Worm (Caenorhabditis elegans) whole organism, young adult: Measurements from ENCODE around the gene ZC190.10.

Experiments used
- B0336.3 ChIP-seq: fragments of 200-800 bp; sonication (Bioruptor generic); IDR thresholded peaks from 2 replicates; pipeline ENCODE4 v1.3.6; 2022; ENCODE audit warnings: missing genetic modification characterization, missing compliant biosample characterization
- Y67H2A.10 ChIP-seq: fragments of 200-800 bp; sonication (Bioruptor generic); conservative IDR thresholded peaks from 2 replicates; pipeline ENCODE4 v1.3.6; 2022; ENCODE audit warnings: missing genetic modification reagents, missing genetic modification characterization, missing compliant biosample characterization
- aptf-2 ChIP-seq: fragments of 200-800 bp; sonication (Bioruptor generic); conservative IDR thresholded peaks from 2 replicates; pipeline ENCODE4 v1.3.6; 2022; ENCODE audit warnings: missing genetic modification reagents, missing genetic modification characterization, missing compliant biosample characterization
- ceh-91 ChIP-seq: fragments of 200-800 bp; sonication (Bioruptor generic); IDR thresholded peaks from 2 replicates; pipeline ENCODE4 v1.3.6; 2022; ENCODE audit warnings: missing genetic modification reagents, missing genetic modification characterization, missing compliant biosample characterization
- efl-1 ChIP-seq: fragments of 150-350 bp; optimal IDR thresholded peaks from 2 replicates; lab custom pipeline; 2014; ENCODE audit warnings: missing biosample characterization, missing genetic modification reagents, missing genetic modification characterization
- him-1 ChIP-seq: sonication (generic microtip); optimal IDR thresholded peaks from 2 replicates; lab custom pipeline; 2016; ENCODE audit warnings: missing genotype, missing genetic modification reagents, missing genetic modification characterization, missing compliant biosample characterization
- lir-1 ChIP-seq: fragments of 200-800 bp; sonication (Bioruptor generic); conservative IDR thresholded peaks from 2 replicates; pipeline ENCODE4 v1.3.6; 2022; ENCODE audit warnings: missing genetic modification reagents, missing genetic modification characterization, missing compliant biosample characterization
- nhr-120 ChIP-seq: fragments of 200-800 bp; sonication (Bioruptor generic); IDR thresholded peaks from 2 replicates; pipeline ENCODE4 v1.3.6; 2022; ENCODE audit warnings: missing genetic modification characterization, missing compliant biosample characterization
- sptf-2 ChIP-seq: fragments of 200-800 bp; sonication (Bioruptor generic); optimal IDR thresholded peaks from 2 replicates; lab custom pipeline; 2018; ENCODE audit warnings: mild to moderate bottlenecking, missing genetic modification characterization, missing compliant biosample characterization
- unc-62 ChIP-seq: fragments of 150-350 bp; optimal IDR thresholded peaks from 2 replicates; lab custom pipeline; 2014; ENCODE audit warnings: missing biosample characterization, missing genetic modification reagents, missing genetic modification characterization

ce11 chrV:8657911-8658310 lies 38.2 kb downstream of the ZC190.10 start:
- TF ChIP-seq B0336.3 (GFP tag; lab: Robert Waterston, UW), result no peak
- TF ChIP-seq aptf-2, result no peak
- no peak for TF ChIP-seq efl-1
- no peak for TF ChIP-seq lir-1 (GFP tag; lab: Robert Waterston, UW)
- TF ChIP-seq him-1 (tag; lab: Kevin White, UChicago), result no peak
- TF ChIP-seq sptf-2 (GFP tag; lab: Kevin White, UChicago), result no peak
- TF ChIP-seq Y67H2A.10 (GFP tag; lab: Robert Waterston, UW), result no peak
- no peak for TF ChIP-seq ceh-91 (GFP tag; lab: Robert Waterston, UW)
- TF ChIP-seq unc-62 (GFP tag; lab: Kevin White, UChicago), result no peak
- no peak for TF ChIP-seq nhr-120 (GFP tag; lab: Robert Waterston, UW)
